Fruit fly (Drosophila melanogaster) whole organism, adult: ENCODE measurements around the gene CG4119.
A peak's percentile ranks its signal among the peaks of the same experiment; 100 is the strongest.

Source experiments
- CG11617 ChIP-seq: fragments of 200-800 bp; sonication (Bioruptor generic); optimal IDR thresholded peaks from 2 replicates; lab custom pipeline; 2017; ENCODE audit warnings: mild to moderate bottlenecking, missing biosample characterization, missing genetic modification reagents, missing genetic modification characterization
- CG12768 ChIP-seq: fragments of 200-800 bp; sonication (Bioruptor generic); optimal IDR thresholded peaks from 2 replicates; lab custom pipeline; 2017; ENCODE audit warnings: missing biosample characterization, missing genetic modification characterization, mild to moderate bottlenecking, moderate library complexity, missing genetic modification reagents
- CG14711 ChIP-seq: fragments of 200-800 bp; sonication (Bioruptor generic); optimal IDR thresholded peaks from 2 replicates; lab custom pipeline; 2018; ENCODE audit warnings: missing biosample characterization, mild to moderate bottlenecking, missing genetic modification characterization, moderate library complexity
- CG1620 ChIP-seq: fragments of 200-800 bp; sonication (Bioruptor generic); optimal IDR thresholded peaks from 2 replicates; lab custom pipeline; 2016; ENCODE audit warnings: missing biosample characterization, missing genetic modification characterization
- Clk ChIP-seq: fragments of 200-800 bp; sonication (Bioruptor generic); optimal IDR thresholded peaks from 2 replicates; lab custom pipeline; 2017; ENCODE audit warnings: missing biosample characterization, missing genetic modification characterization
- Hr96 ChIP-seq: fragments of 200-800 bp; sonication (Bioruptor generic); optimal IDR thresholded peaks from 2 replicates; lab custom pipeline; 2016; ENCODE audit warnings: missing biosample characterization, missing genetic modification characterization
- Mnt ChIP-seq: fragments of 200-800 bp; sonication (Bioruptor generic); optimal IDR thresholded peaks from 2 replicates; lab custom pipeline; 2016; ENCODE audit warnings: missing biosample characterization, mild to moderate bottlenecking, missing genetic modification characterization
- cic ChIP-seq: fragments of 200-800 bp; sonication (Bioruptor generic); optimal IDR thresholded peaks from 2 replicates; lab custom pipeline; 2017; ENCODE audit warnings: missing biosample characterization, mild to moderate bottlenecking, missing genetic modification characterization, moderate library complexity
- kay ChIP-seq: fragments of 200-800 bp; sonication (Bioruptor generic); peaks from one replicate; lab custom pipeline; 2016; ENCODE audit warnings: missing biosample characterization, missing genetic modification characterization, borderline replicate concordance
- ovo ChIP-seq: fragments of 200-800 bp; sonication (Bioruptor generic); optimal IDR thresholded peaks from 2 replicates; lab custom pipeline; 2016; ENCODE audit warnings: missing biosample characterization, missing genetic modification characterization
- pad ChIP-seq: fragments of 200-800 bp; sonication (Bioruptor generic); optimal IDR thresholded peaks from 3 replicates; lab custom pipeline; 2017; ENCODE audit warnings: missing biosample characterization, missing genetic modification characterization, mild to moderate bottlenecking, moderate library complexity, missing genetic modification reagents
- tj ChIP-seq: fragments of 200-800 bp; sonication (Bioruptor generic); optimal IDR thresholded peaks from 3 replicates; lab custom pipeline; 2017; ENCODE audit warnings: missing biosample characterization, mild to moderate bottlenecking, missing genetic modification characterization, moderate library complexity

dm6 chrX:5671537-5672029, 5.7 kb downstream of the CG4119 start, which contains the start of gene Rab18:
- TF ChIP-seq Clk (GFP tag; lab: Kevin White, UChicago), result no peak
- no peak for TF ChIP-seq Hr96
- no peak for TF ChIP-seq cic (GFP tag; lab: Kevin White, UChicago)
- no peak for TF ChIP-seq CG11617 (GFP tag; lab: Kevin White, UChicago)
- no peak for TF ChIP-seq tj
- TF ChIP-seq ovo (GFP tag; lab: Kevin White, UChicago), result peak; percentile 23
- TF ChIP-seq CG1620 (GFP tag; lab: Kevin White, UChicago), result peak; percentile 60
- TF ChIP-seq CG14711 (tag; lab: Kevin White, UChicago), result no peak
- TF ChIP-seq kay (GFP tag; lab: Kevin White, UChicago), result no peak
- TF ChIP-seq Mnt, result peak; percentile 72
- no peak for TF ChIP-seq pad (GFP tag; lab: Kevin White, UChicago)
- TF ChIP-seq CG12768 (GFP tag; lab: Kevin White, UChicago), result peak; percentile 62
